Fruit fly (Drosophila melanogaster) whole organism, embryonic: ENCODE results near the gene Cyp4d14.

Experiments
- CG8478 ChIP-seq: fragments of >200 bp; optimal IDR thresholded peaks from 2 replicates; lab custom pipeline; 2018
- CHES-1-like ChIP-seq: fragments of 200-800 bp; sonication (Bioruptor generic); optimal IDR thresholded peaks from 2 replicates; lab custom pipeline; 2016; ENCODE audit warnings: missing biosample characterization, missing genetic modification characterization
- zfh2 ChIP-seq: fragments of 200-800 bp; sonication (Bioruptor generic); optimal IDR thresholded peaks from 2 replicates; lab custom pipeline; 2016; ENCODE audit warnings: missing biosample characterization, missing genetic modification characterization

DNA sequence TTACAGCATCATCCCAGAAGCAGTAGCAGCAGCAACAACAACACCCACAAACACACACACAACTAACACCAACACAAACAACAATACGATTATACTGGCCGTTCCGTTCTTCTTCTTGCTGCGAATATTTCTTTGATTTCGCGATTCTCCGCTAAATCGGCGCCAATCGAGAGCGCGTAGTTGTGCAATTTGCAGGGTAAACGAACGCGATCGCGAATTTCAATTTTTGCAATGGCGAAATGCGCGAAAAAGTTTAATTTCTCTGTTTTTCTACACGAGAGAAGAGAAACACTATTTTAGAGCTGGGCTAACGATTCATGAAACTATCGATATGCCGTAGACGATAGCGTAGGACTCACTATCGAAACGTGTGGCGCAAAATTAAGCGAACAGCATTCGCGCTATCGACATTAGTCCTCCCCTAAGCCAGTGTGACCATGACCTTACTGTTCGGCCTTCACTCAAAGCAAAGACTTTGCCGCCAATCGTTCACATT, 16.4 kb downstream of the Cyp4d14 start, which contains the start of gene wapl:
- TF ChIP-seq CG8478 (no peak), zfh2 (no peak), CHES-1-like (GFP tag; lab: Kevin White, UChicago) (peak; percentile 37)
